Worm (Caenorhabditis elegans) whole organism, midembryonic: ENCODE data around the gene gop-3.

Experiments used
- cog-1 ChIP-seq: sonication (generic microtip); optimal IDR thresholded peaks from 2 replicates; lab custom pipeline; 2016; ENCODE audit warnings: missing genetic modification characterization, missing compliant biosample characterization
- flt-1 ChIP-seq: fragments of 200-800 bp; sonication (Bioruptor generic); IDR thresholded peaks from 2 replicates; pipeline ENCODE4 v1.3.6; 2022; ENCODE audit warnings: missing genetic modification characterization, missing compliant biosample characterization
- ztf-29 ChIP-seq: fragments of 200-800 bp; sonication (Bioruptor generic); IDR thresholded peaks from 2 replicates; pipeline ENCODE4 v1.3.6; 2022; ENCODE audit warnings: missing genetic modification reagents, missing genetic modification characterization, missing compliant biosample characterization

DNA sequence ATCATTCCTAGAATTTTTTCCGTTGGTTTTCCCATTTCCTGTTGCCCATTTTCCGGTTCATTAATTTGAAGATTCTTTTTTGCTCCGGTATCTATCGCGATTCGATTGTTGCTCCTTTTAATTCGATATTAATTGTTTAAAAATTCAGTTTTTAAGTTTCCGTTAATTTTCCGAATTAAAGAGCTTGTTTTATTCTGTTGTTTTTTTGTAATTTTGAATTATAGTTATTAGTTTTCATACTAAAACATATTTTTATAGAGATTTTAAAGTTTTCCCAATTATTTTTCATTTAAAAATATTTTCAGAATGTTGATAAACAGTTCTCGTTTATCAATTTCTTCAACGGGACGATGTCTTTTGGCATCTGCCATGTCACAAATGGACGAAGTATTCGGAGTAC, 26.2 kb upstream of the gop-3 start, which contains the start of gene mrps-26:
- TF ChIP-seq ztf-29 = no peak
- no peak for TF ChIP-seq cog-1 (tag; lab: Kevin White, UChicago)
- TF ChIP-seq flt-1 (GFP tag; lab: Robert Waterston, UW) = no peak
